Fruit fly (Drosophila melanogaster) whole organism, embryonic: ENCODE measurements around the gene Nsf2.

ENCODE experiments used
- CG31224 ChIP-seq: fragments of 200-800 bp; sonication (Bioruptor generic); IDR thresholded peaks from 2 replicates; pipeline ENCODE4 v1.3.6; 2022; ENCODE audit warnings: missing biosample characterization, missing genetic modification characterization
- CG7271 ChIP-seq: fragments of 200-800 bp; sonication (Bioruptor generic); optimal IDR thresholded peaks from 2 replicates; lab custom pipeline; 2018; ENCODE audit warnings: missing biosample characterization, mild to moderate bottlenecking, missing genetic modification characterization, moderate library complexity
- CrebB ChIP-seq: fragments of 200-800 bp; sonication (Bioruptor generic); optimal IDR thresholded peaks from 3 replicates; lab custom pipeline; 2018; ENCODE audit warnings: missing biosample characterization, mild to moderate bottlenecking, missing genetic modification characterization
- h ChIP-seq: fragments of >200 bp; optimal IDR thresholded peaks from 2 replicates; lab custom pipeline; 2017
- maf-S ChIP-seq: fragments of 200-800 bp; sonication (Bioruptor generic); optimal IDR thresholded peaks from 2 replicates; lab custom pipeline; 2016; ENCODE audit warnings: missing biosample characterization, missing genetic modification characterization
- repo ChIP-seq: fragments of 200-800 bp; sonication (Bioruptor generic); optimal IDR thresholded peaks from 2 replicates; lab custom pipeline; 2016; ENCODE audit warnings: missing biosample characterization, missing genetic modification characterization
- sug ChIP-seq: fragments of 200-800 bp; optimal IDR thresholded peaks from 2 replicates; lab custom pipeline; 2019; ENCODE audit warnings: missing biosample characterization, mild to moderate bottlenecking, missing genetic modification characterization, moderate library complexity

DNA sequence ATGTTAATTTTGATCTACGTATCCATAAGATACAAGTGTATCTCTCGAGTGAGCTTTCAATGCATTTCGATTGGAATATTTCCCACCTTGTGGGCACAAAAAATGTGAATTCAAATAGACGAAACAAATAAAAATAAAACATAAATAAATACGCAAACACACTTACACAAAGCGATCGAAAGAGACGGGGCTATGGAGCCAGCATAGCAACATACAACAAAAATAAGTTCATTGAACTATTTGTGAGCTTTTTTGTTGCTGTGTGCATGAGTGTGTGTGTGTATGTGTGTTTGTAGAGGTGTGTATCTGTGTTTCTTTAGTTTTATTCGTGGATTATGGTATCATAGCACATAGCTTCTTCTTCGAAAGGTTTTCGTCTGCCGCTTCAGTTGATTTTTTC lies 17.3 kb downstream of the Nsf2 start:
- TF ChIP-seq CG7271 (tag; lab: Kevin White, UChicago) (no peak), CrebB (tag; lab: Kevin White, UChicago) (no peak), CG31224 (no peak), repo (no peak), sug (tag; lab: Kevin White, UChicago) (no peak), maf-S (GFP tag; lab: Kevin White, UChicago) (no peak), h (lab: Kevin White, UChicago) (no peak)
